Worm (Caenorhabditis elegans): ENCODE measurements around the gene R07B7.9.

R07B7.9 gene

DNA sequence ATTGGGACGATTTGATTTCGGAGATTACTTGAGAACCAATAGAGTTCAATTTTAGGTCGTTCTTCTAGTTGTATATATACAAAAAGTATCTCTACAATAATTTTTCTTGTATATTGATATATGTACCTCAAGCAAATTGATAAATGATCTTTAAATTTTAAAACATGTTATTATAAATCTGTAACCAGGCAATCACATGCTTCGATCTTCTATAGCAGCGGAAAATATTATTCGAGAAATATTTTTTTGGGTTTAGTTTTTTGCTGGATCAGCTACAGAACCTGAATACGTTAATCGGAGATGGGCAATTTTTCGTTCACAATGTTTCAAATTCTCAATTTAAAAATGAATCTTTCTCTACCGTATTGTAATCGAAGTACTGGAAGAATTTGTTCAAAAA lies 8.6 kb upstream of the R07B7.9 start, which contains the start of gene R07B7.12:
R07B7.12 (plus strand) TSS at position 301 of the 400 bp plus-strand sequence.
- TF ChIP-seq ztf-11 (tag; optimal IDR thresholded peaks at IDR 0.05), result no peak
- TF ChIP-seq hlh-4 (tag; optimal IDR thresholded peaks at IDR 0.05), result no peak
- no peak for TF ChIP-seq dsc-1 (tag; optimal IDR thresholded peaks at IDR 0.05)
- no peak for TF ChIP-seq vab-15 (tag; optimal IDR thresholded peaks at IDR 0.05)
- TF ChIP-seq nhr-20 (tag; optimal IDR thresholded peaks at IDR 0.05), result no peak
- no peak for TF ChIP-seq zip-4 (GFP tag; optimal IDR thresholded peaks at IDR 0.05)
- TF ChIP-seq blmp-1 (tag; optimal IDR thresholded peaks at IDR 0.05), result no peak
- no peak for TF ChIP-seq nhr-77 (tag; optimal IDR thresholded peaks at IDR 0.05)
- no peak for TF ChIP-seq pag-3 (tag; optimal IDR thresholded peaks at IDR 0.05; ENCODE audit: borderline replicate concordance, insufficient read depth)
- TF ChIP-seq nhr-47 (tag; optimal IDR thresholded peaks at IDR 0.05), result no peak
- no peak for TF ChIP-seq lin-15B (tag; optimal IDR thresholded peaks at IDR 0.05)
- no peak for TF ChIP-seq nhr-19 (GFP tag; conservative IDR thresholded peaks at IDR 0.05)
- no peak for TF ChIP-seq ces-1 (GFP tag; optimal IDR thresholded peaks at IDR 0.05)
- no peak for TF ChIP-seq pax-3 (tag; optimal IDR thresholded peaks at IDR 0.05)
- no peak for TF ChIP-seq fkh-8 (tag; optimal IDR thresholded peaks at IDR 0.05)
- TF ChIP-seq ceh-63 (GFP tag; optimal IDR thresholded peaks at IDR 0.05), result no peak

DNA sequence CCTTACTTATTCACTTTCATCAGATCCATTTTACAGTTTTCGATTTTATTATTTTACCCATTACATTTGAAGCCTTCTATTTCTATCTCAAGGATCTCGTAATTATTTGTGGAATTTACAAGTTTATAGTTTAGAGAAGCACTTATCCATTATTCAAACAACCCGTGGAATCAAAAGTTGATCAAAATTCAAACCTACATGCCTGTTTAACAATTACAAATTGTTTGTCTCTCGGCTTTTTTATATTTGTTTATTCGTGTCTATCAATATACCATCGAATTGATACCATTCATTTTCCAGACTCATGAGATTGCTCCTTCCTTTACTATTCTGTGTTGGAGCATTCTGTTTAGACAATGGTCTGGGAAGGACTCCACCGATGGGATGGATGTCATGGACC lies 6.8 kb upstream of the R07B7.9 start, which contains the start of gene gana-1:
gana-1 (plus strand) TSS at position 301 of the 400 bp plus-strand sequence.
- TF ChIP-seq ces-1 (GFP tag; optimal IDR thresholded peaks at IDR 0.05) (no peak), hpl-2 (GFP tag; optimal IDR thresholded peaks at IDR 0.05) (no peak)

DNA sequence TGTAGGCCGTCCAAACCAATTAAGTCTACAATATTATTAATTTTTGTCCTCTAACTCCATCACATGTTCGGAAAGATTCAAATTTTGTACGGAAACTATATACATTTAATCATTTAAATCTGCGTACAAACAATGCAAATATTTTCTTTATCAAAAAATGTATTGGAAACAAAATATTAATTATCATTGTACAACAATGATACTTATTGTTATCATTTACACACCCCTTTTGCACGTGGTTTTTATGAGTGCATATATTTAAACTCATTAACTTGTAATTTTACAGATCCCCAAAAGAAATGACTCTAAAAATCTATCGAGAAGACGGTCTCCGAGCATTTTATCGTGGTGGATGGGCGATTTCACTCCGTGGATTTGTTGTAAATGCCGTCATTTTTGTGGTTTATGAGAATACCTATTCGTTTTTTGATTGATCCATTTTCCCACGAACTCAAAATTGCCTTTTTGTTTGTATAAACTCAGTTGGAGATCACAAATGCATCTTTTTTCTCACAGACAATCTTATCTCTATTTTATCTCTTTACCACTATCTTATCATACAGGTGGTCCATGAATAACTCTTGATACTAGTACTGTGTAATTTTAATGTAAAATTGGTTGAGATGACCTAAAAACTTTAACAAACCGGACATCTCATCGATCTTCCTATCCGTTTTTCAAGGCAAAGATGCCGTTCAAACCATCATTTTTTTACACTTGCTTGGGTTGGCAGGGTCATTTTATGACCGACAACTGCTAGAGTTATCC lies 5.9 kb upstream of the R07B7.9 start:
- TF ChIP-seq hlh-17 (GFP tag; optimal IDR thresholded peaks at IDR 0.05; ENCODE audit: borderline replicate concordance) (no peak), hlh-4 (tag; optimal IDR thresholded peaks at IDR 0.05) (no peak), elt-3 (tag; optimal IDR thresholded peaks at IDR 0.05) (peak; percentile 75 to 98 (median 94)), rnt-1 (tag; optimal IDR thresholded peaks at IDR 0.05) (no peak), hpl-2 (GFP tag; optimal IDR thresholded peaks at IDR 0.05) (no peak), nhr-85 (tag) (peak; percentile 6), lin-15B (tag; optimal IDR thresholded peaks at IDR 0.05) (no peak), sptf-1 (tag; optimal IDR thresholded peaks at IDR 0.05) (no peak), lin-14 (GFP tag; optimal IDR thresholded peaks at IDR 0.05) (peak; percentile 3), pag-3 (tag; optimal IDR thresholded peaks at IDR 0.05; ENCODE audit: borderline replicate concordance, insufficient read depth) (no peak), efl-3 (GFP tag; optimal IDR thresholded peaks at IDR 0.05) (no peak), dsc-1 (tag; optimal IDR thresholded peaks at IDR 0.05) (no peak), nhr-11 (tag; optimal IDR thresholded peaks at IDR 0.05) (no peak), mep-1 (tag; optimal IDR thresholded peaks at IDR 0.05) (no peak), nhr-77 (tag; optimal IDR thresholded peaks at IDR 0.05) (no peak), elt-2 (tag; optimal IDR thresholded peaks at IDR 0.05) (peak; percentile 63), ceh-90 (tag; optimal IDR thresholded peaks at IDR 0.05) (no peak), nhr-90 (tag; optimal IDR thresholded peaks at IDR 0.05; ENCODE audit: poor library complexity) (no peak), nhr-237 (tag; optimal IDR thresholded peaks at IDR 0.05) (no peak)

DNA sequence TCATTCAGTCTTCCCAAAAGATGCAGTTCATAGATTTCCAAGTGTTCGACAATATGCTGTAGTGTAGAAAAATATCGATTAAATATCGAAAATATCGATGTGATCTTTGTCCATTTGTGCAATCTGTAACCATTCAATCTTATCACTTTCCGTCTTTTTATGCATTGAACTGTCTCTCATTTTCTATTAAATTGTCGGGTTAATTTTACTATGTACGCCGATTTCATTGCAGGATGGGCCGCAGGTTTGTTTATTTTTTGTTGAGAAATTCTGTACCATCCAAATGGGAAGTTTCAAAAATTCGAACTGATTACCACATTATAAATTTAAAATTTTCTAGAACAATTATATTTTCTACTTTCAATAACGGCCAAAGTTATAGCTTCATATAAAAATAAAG lies 4.0 kb upstream of the R07B7.9 start, which contains the start of gene R07B7.8:
R07B7.8 (minus strand) TSS at position 101 of the 400 bp plus-strand sequence.
- TF ChIP-seq elt-2 (tag; optimal IDR thresholded peaks at IDR 0.05) (peak; percentile 8), fkh-10 (GFP tag; optimal IDR thresholded peaks at IDR 0.05) (no peak), ztf-11 (tag; optimal IDR thresholded peaks at IDR 0.05) (no peak), nhr-20 (tag; optimal IDR thresholded peaks at IDR 0.05) (no peak), vab-15 (tag; optimal IDR thresholded peaks at IDR 0.05) (no peak), zag-1 (tag; optimal IDR thresholded peaks at IDR 0.05) (no peak)

Measured in whole organism, L1 larva.